Fruit fly (Drosophila melanogaster): ENCODE measurements around the gene CG14200.

CG14200 gene

DNA sequence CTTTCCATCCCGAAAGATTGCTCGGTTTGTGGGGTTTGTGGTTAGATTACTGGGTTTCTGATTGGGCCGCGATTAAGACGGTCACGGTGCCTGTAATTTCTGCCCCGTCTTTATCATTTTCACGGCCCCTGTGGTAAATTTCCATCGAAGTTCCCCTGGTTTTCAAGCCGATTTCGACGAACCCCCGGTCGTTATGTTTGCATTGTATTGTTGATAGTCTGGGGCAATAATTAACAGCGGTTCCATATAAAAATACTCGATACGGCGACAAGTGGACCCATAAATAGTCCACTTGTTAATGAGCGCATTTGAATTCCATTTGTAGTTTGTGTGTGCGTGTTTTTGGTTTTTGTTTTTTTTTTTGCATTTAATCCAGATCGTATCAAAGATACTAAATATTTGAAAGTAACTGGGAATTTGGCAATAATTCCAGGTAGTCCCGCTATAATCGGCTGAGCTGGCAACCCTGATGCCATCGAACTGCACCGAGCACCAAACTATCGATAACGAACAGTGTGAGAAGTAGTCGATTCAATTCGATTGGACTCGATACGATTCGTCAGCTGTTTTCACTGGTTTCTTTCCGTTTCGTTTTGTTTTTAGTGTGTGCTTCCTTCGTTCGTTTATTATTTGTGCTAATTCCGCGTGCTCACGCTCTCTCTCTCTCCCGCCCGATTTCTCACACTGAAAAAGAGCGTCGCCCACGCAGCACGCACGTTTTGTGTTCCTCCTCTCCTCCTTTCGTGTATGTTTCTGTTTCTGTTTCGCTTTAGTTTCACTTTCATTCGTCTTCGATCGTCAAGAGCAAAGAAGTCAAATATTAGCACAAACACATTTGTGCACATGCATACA is 10.3 kb downstream of the CG14200 start:
- no peak for TF ChIP-seq vri (GFP tag; optimal IDR thresholded peaks at IDR 0.05)
- TF ChIP-seq CG1621 (tag; optimal IDR thresholded peaks at IDR 0.05), result no peak
- peak; percentile 2 for TF ChIP-seq CG6792 (GFP tag; optimal IDR thresholded peaks at IDR 0.05)
- peak; percentile 35 for TF ChIP-seq CG6854 (GFP tag; optimal IDR thresholded peaks at IDR 0.05)
- TF ChIP-seq CG15336 (GFP tag; IDR thresholded peaks at IDR 0.05), result 0 out of 2 replicates have a peak, but pooled peaks have one; percentile 14
- TF ChIP-seq Sox14 (GFP tag; optimal IDR thresholded peaks at IDR 0.05), result peak; percentile 32
- TF ChIP-seq spab (GFP tag; optimal IDR thresholded peaks at IDR 0.05), result no peak
- TF ChIP-seq Hr4 (GFP tag; optimal IDR thresholded peaks at IDR 0.05), result no peak
- peak; percentile 25 for TF ChIP-seq Smox (GFP tag; optimal IDR thresholded peaks at IDR 0.05)
- TF ChIP-seq lz (GFP tag; optimal IDR thresholded peaks at IDR 0.05), result peak; percentile 26
- no peak for TF ChIP-seq fkh (GFP tag; optimal IDR thresholded peaks at IDR 0.05)
- TF ChIP-seq CG11294 (GFP tag; IDR thresholded peaks at IDR 0.05), result no peak
- no peak for TF ChIP-seq net (GFP tag; optimal IDR thresholded peaks at IDR 0.05)
- no peak for TF ChIP-seq Lpt (GFP tag; optimal IDR thresholded peaks at IDR 0.05)
- peak; percentile 37 for TF ChIP-seq esn (GFP tag; optimal IDR thresholded peaks at IDR 0.05)
- TF ChIP-seq CG3919 (GFP tag; optimal IDR thresholded peaks at IDR 0.05), result peak; percentile 0
- TF ChIP-seq CG10631 (GFP tag; optimal IDR thresholded peaks at IDR 0.05), result no peak
- TF ChIP-seq topi (GFP tag; optimal IDR thresholded peaks at IDR 0.05), result no peak
- TF ChIP-seq Hr39 (GFP tag; optimal IDR thresholded peaks at IDR 0.05), result no peak
- TF ChIP-seq Met (GFP tag; optimal IDR thresholded peaks at IDR 0.05), result no peak
- peak; percentile 93 for TF ChIP-seq Blimp-1 (GFP tag; optimal IDR thresholded peaks at IDR 0.05)
- no peak for TF ChIP-seq pdm3 (GFP tag; optimal IDR thresholded peaks at IDR 0.05)
- no peak for TF ChIP-seq CG6276 (GFP tag; optimal IDR thresholded peaks at IDR 0.05)
- no peak for TF ChIP-seq fd59A (GFP tag; optimal IDR thresholded peaks at IDR 0.05)
- no peak for TF ChIP-seq fd85E (GFP tag; optimal IDR thresholded peaks at IDR 0.05)
- TF ChIP-seq CG9139 (GFP tag; optimal IDR thresholded peaks at IDR 0.05), result no peak
- no peak for TF ChIP-seq achi (GFP tag; optimal IDR thresholded peaks at IDR 0.05)
- no peak for TF ChIP-seq CG34406 (GFP tag; optimal IDR thresholded peaks at IDR 0.05)
- peak; percentile 93 for TF ChIP-seq svp (GFP tag)
- no peak for TF ChIP-seq cyc (GFP tag; optimal IDR thresholded peaks at IDR 0.05)
- no peak for TF ChIP-seq Eip93F (GFP tag; optimal IDR thresholded peaks at IDR 0.05)
- TF ChIP-seq eg (GFP tag; IDR thresholded peaks at IDR 0.05), result 0 out of 3 replicates have a peak, but pooled peaks have one; percentile 30
- no peak for TF ChIP-seq salr (GFP tag; optimal IDR thresholded peaks at IDR 0.05)
- peak; percentile 27 for TF ChIP-seq CG31627 (GFP tag; optimal IDR thresholded peaks at IDR 0.05)
- TF ChIP-seq CG10669 (GFP tag; optimal IDR thresholded peaks at IDR 0.05), result no peak
- peak; percentile 73 for TF ChIP-seq Eip78C (GFP tag)
- TF ChIP-seq Hr38 (GFP tag; optimal IDR thresholded peaks at IDR 0.05), result no peak
- no peak for TF ChIP-seq OdsH (GFP tag; optimal IDR thresholded peaks at IDR 0.05)
- TF ChIP-seq Ets96B (tag; optimal IDR thresholded peaks at IDR 0.05), result no peak
- peak; percentile 56; the same call in 2 of the 3 replicates for TF ChIP-seq CG6163 (GFP tag; IDR thresholded peaks at IDR 0.05)
- no peak for TF ChIP-seq Ets21C (GFP tag; optimal IDR thresholded peaks at IDR 0.05)
- TF ChIP-seq CG16779 (tag; optimal IDR thresholded peaks at IDR 0.05), result no peak
- TF ChIP-seq Eip75B (GFP tag; optimal IDR thresholded peaks at IDR 0.05), result peak; percentile 41
- TF ChIP-seq ss (GFP tag; optimal IDR thresholded peaks at IDR 0.05), result peak in 1 of 2 experiments; percentile 31
- TF ChIP-seq dac (GFP tag; optimal IDR thresholded peaks at IDR 0.05), result no peak
- no peak for TF ChIP-seq CG11902 (GFP tag; optimal IDR thresholded peaks at IDR 0.05)
- TF ChIP-seq CG7368 (GFP tag; optimal IDR thresholded peaks at IDR 0.05), result no peak
- TF ChIP-seq CG6808 (GFP tag; optimal IDR thresholded peaks at IDR 0.05), result no peak
- no peak for TF ChIP-seq dsx (GFP tag; optimal IDR thresholded peaks at IDR 0.05; ENCODE audit: poor library complexity, severe bottlenecking)

Measured in whole organism, prepupa.